Worm (Caenorhabditis elegans): ENCODE data around the gene pqe-1.
A peak's percentile ranks its signal among the peaks of the same experiment; 100 is the strongest.

pqe-1 gene

DNA sequence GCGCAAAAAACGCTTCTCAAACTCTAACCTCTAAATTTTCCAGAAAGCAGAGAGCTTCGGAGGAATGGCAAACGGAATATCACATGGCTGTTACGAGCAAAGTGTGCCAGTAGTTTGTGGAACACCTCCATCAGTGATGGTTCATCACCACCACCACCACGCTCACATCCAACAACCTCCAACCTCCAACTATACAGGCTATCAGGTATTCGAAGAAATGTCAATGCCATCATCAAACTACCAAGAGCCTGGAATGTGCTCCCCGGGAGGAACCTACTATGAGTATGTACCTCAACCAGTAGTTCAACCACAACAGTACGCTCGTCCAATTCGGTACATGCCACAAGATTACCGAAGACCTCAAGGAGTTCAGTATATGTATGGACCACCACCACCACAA lies 32.5 kb downstream of the pqe-1 start:
- TF ChIP-seq hmg-11 (tag; optimal IDR thresholded peaks at IDR 0.05) (no peak), R02D3.7 (tag; optimal IDR thresholded peaks at IDR 0.05) (no peak), unc-39 (tag; optimal IDR thresholded peaks at IDR 0.05) (no peak), lin-15B (tag; optimal IDR thresholded peaks at IDR 0.05) (no peak), nhr-76 (tag; optimal IDR thresholded peaks at IDR 0.05) (no peak), ztf-4 (tag; optimal IDR thresholded peaks at IDR 0.05) (no peak), skn-1 (tag; optimal IDR thresholded peaks at IDR 0.05) (no peak), eor-1 (tag; optimal IDR thresholded peaks at IDR 0.05) (no peak), sea-2 (GFP tag; optimal IDR thresholded peaks at IDR 0.05) (no peak), elt-3 (tag; optimal IDR thresholded peaks at IDR 0.05) (no peak), nhr-25 (tag; optimal IDR thresholded peaks at IDR 0.05) (no peak), ztf-11 (tag; optimal IDR thresholded peaks at IDR 0.05) (no peak), lin-39 (tag; optimal IDR thresholded peaks at IDR 0.05) (no peak), unc-62 (GFP tag; optimal IDR thresholded peaks at IDR 0.05) (no peak), nhr-11 (tag; optimal IDR thresholded peaks at IDR 0.05) (no peak), elt-1 (tag; optimal IDR thresholded peaks at IDR 0.05) (no peak), ceh-16 (tag; optimal IDR thresholded peaks at IDR 0.05) (no peak), egl-5 (tag; optimal IDR thresholded peaks at IDR 0.05) (no peak)

DNA sequence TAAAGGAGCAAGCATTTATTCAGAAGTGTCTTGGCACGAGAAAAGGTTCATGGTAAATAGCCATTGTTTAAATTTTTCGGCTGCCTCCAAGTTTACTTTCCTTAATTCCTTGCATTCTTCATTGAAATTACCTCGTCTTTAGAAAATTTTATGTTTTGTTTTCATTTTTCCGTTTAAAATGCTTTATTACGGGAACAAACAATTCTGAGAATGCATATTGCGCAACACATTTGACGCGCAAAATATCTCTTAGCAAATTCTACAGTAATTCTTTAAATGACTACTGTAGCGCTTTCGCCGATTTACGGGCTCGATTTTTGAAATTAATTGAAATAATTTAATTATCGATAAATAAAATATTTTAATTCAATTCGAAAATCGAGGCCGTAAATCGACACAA lies 33.5 kb downstream of the pqe-1 start:
- no peak for TF ChIP-seq egl-5 (tag; optimal IDR thresholded peaks at IDR 0.05)
- no peak for TF ChIP-seq ceh-16 (tag; optimal IDR thresholded peaks at IDR 0.05)
- TF ChIP-seq nhr-77 (tag; optimal IDR thresholded peaks at IDR 0.05), result no peak
- TF ChIP-seq ceh-82 (tag; optimal IDR thresholded peaks at IDR 0.05), result no peak
- TF ChIP-seq lin-15B (tag; optimal IDR thresholded peaks at IDR 0.05), result no peak

DNA sequence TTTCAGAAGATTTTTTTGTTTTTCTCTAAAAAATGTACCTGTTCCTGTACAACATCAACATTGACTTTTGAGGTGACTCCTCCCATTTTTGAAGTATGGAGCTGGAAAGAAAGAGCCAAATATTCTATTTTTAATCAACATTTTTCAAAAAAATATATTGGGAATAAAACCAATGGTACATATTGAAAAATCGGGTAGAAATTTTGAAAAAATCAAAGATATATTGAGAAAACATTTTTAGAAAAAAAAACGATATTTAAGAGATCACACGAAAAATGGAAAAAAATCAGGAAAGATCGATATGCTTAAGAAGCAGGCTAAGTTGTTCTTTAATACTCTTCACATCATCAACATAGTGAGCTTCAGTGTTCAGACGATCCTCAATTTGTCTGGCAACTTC lies 35.0 kb downstream of the pqe-1 start, which contains the start of gene glrx-21:
glrx-21 (minus strand) TSS at position 101 of the 400 bp plus-strand sequence.
- TF ChIP-seq nhr-12 (tag; optimal IDR thresholded peaks at IDR 0.05), result no peak
- no peak for TF ChIP-seq unc-62 (GFP tag; optimal IDR thresholded peaks at IDR 0.05)
- no peak for TF ChIP-seq egl-5 (tag; optimal IDR thresholded peaks at IDR 0.05)
- TF ChIP-seq nhr-28 (tag; optimal IDR thresholded peaks at IDR 0.05), result no peak

DNA sequence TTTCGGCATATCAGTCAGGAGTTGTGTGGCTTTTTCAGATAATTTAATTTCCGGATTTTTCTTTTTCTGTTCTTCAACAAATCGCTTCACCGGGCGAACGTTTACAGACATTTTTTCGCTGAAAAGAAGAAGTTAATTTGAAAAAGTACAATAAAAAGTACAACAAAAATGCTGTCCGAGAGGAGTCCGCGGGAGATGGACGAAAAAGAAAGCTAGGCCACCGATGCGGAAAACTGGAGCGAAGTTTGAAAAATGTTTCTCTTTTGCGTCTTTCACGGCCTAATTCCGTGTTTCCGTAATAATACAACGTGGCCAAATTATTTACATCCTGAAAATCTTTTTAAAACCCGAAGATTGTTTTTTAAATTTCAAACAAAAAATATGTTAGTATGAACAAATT lies 38.2 kb downstream of the pqe-1 start, which contains the start of gene thoc-5:
thoc-5 (minus strand) TSS at position 152 of the 400 bp plus-strand sequence.
- peak; percentile 86 for TF ChIP-seq lsy-12 (tag; optimal IDR thresholded peaks at IDR 0.05)
- peak; percentile 31 for TF ChIP-seq pqm-1 (tag; optimal IDR thresholded peaks at IDR 0.05)
- TF ChIP-seq mml-1 (tag; optimal IDR thresholded peaks at IDR 0.05), result no peak
- no peak for TF ChIP-seq fkh-2 (tag; optimal IDR thresholded peaks at IDR 0.05)
- peak; percentile 86 for TF ChIP-seq lin-15B (tag; optimal IDR thresholded peaks at IDR 0.05)
- peak; percentile 80 for TF ChIP-seq pha-4 (tag; optimal IDR thresholded peaks at IDR 0.05)
- no peak for TF ChIP-seq tbx-2 (tag; optimal IDR thresholded peaks at IDR 0.05)
- no peak for TF ChIP-seq ztf-4 (tag; optimal IDR thresholded peaks at IDR 0.05)
- TF ChIP-seq elt-1 (tag; optimal IDR thresholded peaks at IDR 0.05), result no peak
- TF ChIP-seq skn-1 (tag; optimal IDR thresholded peaks at IDR 0.05), result no peak
- no peak for TF ChIP-seq nhr-67 (tag; optimal IDR thresholded peaks at IDR 0.05)
- no peak for TF ChIP-seq ZK546.5 (tag; optimal IDR thresholded peaks at IDR 0.05)
- TF ChIP-seq ztf-11 (tag; optimal IDR thresholded peaks at IDR 0.05), result no peak
- peak; percentile 25 for TF ChIP-seq elt-2 (tag; optimal IDR thresholded peaks at IDR 0.05)
- TF ChIP-seq nhr-43 (tag; optimal IDR thresholded peaks at IDR 0.05; ENCODE audit: poor library complexity, severe bottlenecking), result peak; percentile 93
- no peak for TF ChIP-seq nhr-76 (tag; optimal IDR thresholded peaks at IDR 0.05)
- no peak for TF ChIP-seq sea-2 (GFP tag; optimal IDR thresholded peaks at IDR 0.05)
- no peak for TF ChIP-seq aly-2 (tag; optimal IDR thresholded peaks at IDR 0.05)
- TF ChIP-seq nfya-1 (tag; optimal IDR thresholded peaks at IDR 0.05; ENCODE audit: insufficient read depth), result peak; percentile 79
- TF ChIP-seq mdl-1 (tag; optimal IDR thresholded peaks at IDR 0.05), result no peak
- no peak for TF ChIP-seq elt-3 (tag; optimal IDR thresholded peaks at IDR 0.05)
- peak; percentile 18 for TF ChIP-seq egl-5 (tag; optimal IDR thresholded peaks at IDR 0.05)
- TF ChIP-seq nhr-237 (tag; optimal IDR thresholded peaks at IDR 0.05), result no peak
- TF ChIP-seq snpc-4 (tag; optimal IDR thresholded peaks at IDR 0.05), result peak; percentile 74
- no peak for TF ChIP-seq ama-1 (optimal IDR thresholded peaks at IDR 0.05)
- no peak for TF ChIP-seq unc-39 (tag; optimal IDR thresholded peaks at IDR 0.05)
- TF ChIP-seq nhr-77 (tag; optimal IDR thresholded peaks at IDR 0.05), result no peak
- TF ChIP-seq unc-62 (GFP tag; optimal IDR thresholded peaks at IDR 0.05), result no peak
- peak; percentile 16 for TF ChIP-seq lin-39 (tag; optimal IDR thresholded peaks at IDR 0.05)
- TF ChIP-seq ceh-9 (tag; optimal IDR thresholded peaks at IDR 0.05), result no peak
- no peak for TF ChIP-seq fkh-10 (GFP tag; optimal IDR thresholded peaks at IDR 0.05)
- peak; percentile 53 for TF ChIP-seq ceh-28 (tag; optimal IDR thresholded peaks at IDR 0.05)
- TF ChIP-seq nhr-25 (tag; optimal IDR thresholded peaks at IDR 0.05), result peak; percentile 61
- TF ChIP-seq nhr-28 (tag; optimal IDR thresholded peaks at IDR 0.05), result no peak
- TF ChIP-seq ceh-82 (tag; optimal IDR thresholded peaks at IDR 0.05), result peak; percentile 37
- TF ChIP-seq eor-1 (tag; optimal IDR thresholded peaks at IDR 0.05), result no peak
- TF ChIP-seq egl-27 (tag; optimal IDR thresholded peaks at IDR 0.05), result no peak
- no peak for TF ChIP-seq zag-1 (tag; optimal IDR thresholded peaks at IDR 0.05)
- TF ChIP-seq daf-12 (tag; optimal IDR thresholded peaks at IDR 0.05), result no peak
- TF ChIP-seq fos-1 (tag; optimal IDR thresholded peaks at IDR 0.05), result no peak
- TF ChIP-seq hmg-11 (tag; optimal IDR thresholded peaks at IDR 0.05), result peak; percentile 32
- no peak for TF ChIP-seq nhr-12 (tag; optimal IDR thresholded peaks at IDR 0.05)
- TF ChIP-seq R02D3.7 (tag; optimal IDR thresholded peaks at IDR 0.05), result peak; percentile 41
- no peak for TF ChIP-seq nhr-11 (tag; optimal IDR thresholded peaks at IDR 0.05)

All from whole organism, L3 larva.